Worm (Caenorhabditis elegans): ENCODE measurements around the gene flp-20.
A peak's percentile ranks its signal among the peaks of the same experiment; 100 is the strongest.

Gene flp-20

DNA sequence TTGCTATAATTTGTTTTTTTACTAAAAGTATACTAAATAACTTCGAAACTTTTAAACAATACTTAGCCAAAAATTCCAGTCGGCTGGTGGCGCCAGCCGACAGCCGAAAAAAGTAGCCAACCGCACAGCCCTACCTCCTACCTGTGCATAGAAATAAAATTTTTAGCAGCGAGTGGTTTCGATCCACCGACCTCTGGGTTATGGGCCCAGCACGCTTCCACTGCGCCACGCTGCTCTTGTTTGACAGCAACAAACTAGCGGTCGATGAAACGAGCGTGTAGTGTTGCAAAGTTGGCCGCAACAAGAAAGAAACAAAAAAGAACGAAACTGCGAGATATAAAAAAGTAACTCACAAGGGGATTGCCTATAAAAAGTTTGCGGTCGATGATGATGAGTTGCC is 23.3 kb upstream of the flp-20 start (continued):
- TF ChIP-seq atf-7 (tag; optimal IDR thresholded peaks at IDR 0.05), result peak; percentile 53
- TF ChIP-seq rpc-1 (optimal IDR thresholded peaks at IDR 0.05), result peak; percentile 71
- TF ChIP-seq rpc-1 (tag; optimal IDR thresholded peaks at IDR 0.05), result peak; percentile 82
- TF ChIP-seq ztf-28 (GFP tag; IDR thresholded peaks at IDR 0.05), result no peak
- peak; percentile 52 for TF ChIP-seq lin-40 (tag; optimal IDR thresholded peaks at IDR 0.05)
- no peak for TF ChIP-seq madf-6 (GFP tag; IDR thresholded peaks at IDR 0.05)
- peak; percentile 21 for TF ChIP-seq ZK185.1 (tag; optimal IDR thresholded peaks at IDR 0.05; ENCODE audit: poor library complexity, severe bottlenecking)
- no peak for TF ChIP-seq sdz-38 (tag; optimal IDR thresholded peaks at IDR 0.05)
- TF ChIP-seq let-526 (GFP tag; IDR thresholded peaks at IDR 0.05), result no peak
- TF ChIP-seq mcd-1 (GFP tag; IDR thresholded peaks at IDR 0.05), result no peak; the same call in none of the 2 replicates
- no peak for TF ChIP-seq ekl-4 (GFP tag; IDR thresholded peaks at IDR 0.05)
- peak; percentile 87 for TF ChIP-seq lin-26 (GFP tag; IDR thresholded peaks at IDR 0.05)
- no peak for TF ChIP-seq nhr-179 (tag; optimal IDR thresholded peaks at IDR 0.05)
- TF ChIP-seq mes-4 (tag; optimal IDR thresholded peaks at IDR 0.05), result peak; percentile 63
- TF ChIP-seq hrde-1 (tag; optimal IDR thresholded peaks at IDR 0.05; ENCODE audit: borderline replicate concordance), result no peak
- TF ChIP-seq hsf-1 (GFP tag; IDR thresholded peaks at IDR 0.05), result no peak
- TF ChIP-seq zfh-2 (GFP tag; conservative IDR thresholded peaks at IDR 0.05), result no peak
- peak; percentile 0 for TF ChIP-seq gei-17 (GFP tag; optimal IDR thresholded peaks at IDR 0.05)
- TF ChIP-seq nhr-90 (tag; optimal IDR thresholded peaks at IDR 0.05), result peak; percentile 74
- no peak for TF ChIP-seq somi-1 (GFP tag; optimal IDR thresholded peaks at IDR 0.05)
- TF ChIP-seq ztf-6 (GFP tag; IDR thresholded peaks at IDR 0.05), result no peak
- no peak for TF ChIP-seq F55B11.4 (tag; optimal IDR thresholded peaks at IDR 0.05; ENCODE audit: borderline replicate concordance, insufficient read depth)
- TF ChIP-seq T26A5.8 (tag; optimal IDR thresholded peaks at IDR 0.05), result no peak
- TF ChIP-seq akir-1 (GFP tag; optimal IDR thresholded peaks at IDR 0.05), result no peak
- TF ChIP-seq F33H1.4 (GFP tag; IDR thresholded peaks at IDR 0.05), result no peak
- peak; percentile 41 for TF ChIP-seq zim-3 (tag; optimal IDR thresholded peaks at IDR 0.05)
- no peak for TF ChIP-seq cebp-1 (GFP tag; IDR thresholded peaks at IDR 0.05)
- peak; percentile 64 for TF ChIP-seq cebp-1 (tag; optimal IDR thresholded peaks at IDR 0.05)
- TF ChIP-seq sptf-2 (GFP tag; optimal IDR thresholded peaks at IDR 0.05), result no peak
- no peak for TF ChIP-seq ceh-58 (GFP tag; IDR thresholded peaks at IDR 0.05)
- TF ChIP-seq Y95B8A.8 (GFP tag; IDR thresholded peaks at IDR 0.05), result no peak
- TF ChIP-seq C06A6.2 (GFP tag; conservative IDR thresholded peaks at IDR 0.05), result no peak
- no peak for TF ChIP-seq lsy-27 (tag; optimal IDR thresholded peaks at IDR 0.05; ENCODE audit: borderline replicate concordance, insufficient read depth)
- TF ChIP-seq hlh-26 (GFP tag; conservative IDR thresholded peaks at IDR 0.05), result no peak
- peak; percentile 13 for TF ChIP-seq repo-1 (tag; optimal IDR thresholded peaks at IDR 0.05)
- peak; percentile 81 for TF ChIP-seq nfyb-1 (GFP tag; IDR thresholded peaks at IDR 0.05)
- peak; percentile 71 for TF ChIP-seq die-1 (tag; optimal IDR thresholded peaks at IDR 0.05)
- peak; percentile 77 for TF ChIP-seq him-1 (tag; optimal IDR thresholded peaks at IDR 0.05)
- TF ChIP-seq hlh-12 (tag; optimal IDR thresholded peaks at IDR 0.05), result no peak
- peak; percentile 92 for TF ChIP-seq tbp1 (GFP tag; optimal IDR thresholded peaks at IDR 0.05)
- peak; percentile 36; the same call in 1 of the 2 replicates for TF ChIP-seq pbrm-1 (GFP tag; IDR thresholded peaks at IDR 0.05)
- TF ChIP-seq dpff-1 (tag; optimal IDR thresholded peaks at IDR 0.05), result no peak
- TF ChIP-seq T07F8.4 (tag; optimal IDR thresholded peaks at IDR 0.05), result no peak
- no peak for TF ChIP-seq fkh-3 (tag; optimal IDR thresholded peaks at IDR 0.05)
- TF ChIP-seq D2030.7 (GFP tag; IDR thresholded peaks at IDR 0.05), result no peak; the same call in 1 of the 2 replicates
- peak; percentile 25 for TF ChIP-seq snpc-3.4 (tag; optimal IDR thresholded peaks at IDR 0.05)
- no peak for TF ChIP-seq Y79H2A.3 (GFP tag; conservative IDR thresholded peaks at IDR 0.05)
- no peak for TF ChIP-seq mel-28 (tag; optimal IDR thresholded peaks at IDR 0.05; ENCODE audit: borderline replicate concordance)
- no peak for TF ChIP-seq Y53F4B.3 (GFP tag; IDR thresholded peaks at IDR 0.05)
- no peak for TF ChIP-seq tlf-1 (GFP tag; optimal IDR thresholded peaks at IDR 0.05)

Measured in whole organism, young adult.